Worm (Caenorhabditis elegans) whole organism, L4 larva: ENCODE data around the gene K10H10.7.
A peak's percentile ranks its signal among the peaks of the same experiment; 100 is the strongest.

Experiments used
- R02D3.7 ChIP-seq: fragments of 150-350 bp; sonication (generic microtip); optimal IDR thresholded peaks from 3 replicates; lab custom pipeline; 2014; ENCODE audit warnings: missing biosample characterization, missing genetic modification characterization
- ZK546.5 ChIP-seq, 2 experiments: sonication (generic microtip); optimal IDR thresholded peaks; 2 replicates each; lab custom pipeline; 2017; ENCODE audit warnings: missing biosample characterization in 2 of 2, missing genetic modification characterization in 2 of 2
- aha-1 ChIP-seq: fragments of 150-350 bp; peaks from one replicate; lab custom pipeline; 2014; ENCODE audit warnings: missing biosample characterization, missing genetic modification characterization
- arid-1 ChIP-seq: fragments of 200-800 bp; sonication (Bioruptor generic); conservative IDR thresholded peaks from 2 replicates; pipeline ENCODE4 v1.3.6; 2022; ENCODE audit warnings: missing genetic modification reagents, missing genetic modification characterization, missing compliant biosample characterization
- attf-4 ChIP-seq: sonication (generic microtip); optimal IDR thresholded peaks from 3 replicates; lab custom pipeline; 2017; ENCODE audit warnings: missing biosample characterization, missing genetic modification characterization
- ceh-44 ChIP-seq: fragments of 200-800 bp; sonication (Bioruptor generic); IDR thresholded peaks from 2 replicates; pipeline ENCODE4 v1.3.6; 2022; ENCODE audit warnings: missing genetic modification reagents, missing genetic modification characterization, missing compliant biosample characterization
- ceh-82 ChIP-seq: sonication (generic microtip); optimal IDR thresholded peaks from 2 replicates; lab custom pipeline; 2017; ENCODE audit warnings: missing biosample characterization, missing genetic modification characterization
- cey-2 ChIP-seq: sonication (generic microtip); optimal IDR thresholded peaks from 3 replicates; lab custom pipeline; 2017; ENCODE audit warnings: missing genetic modification characterization, mild to moderate bottlenecking, missing compliant biosample characterization, antibody characterized with exemption, borderline replicate concordance; ENCODE audit not compliant: insufficient read depth
- ctbp-1 ChIP-seq: fragments of 200-800 bp; sonication (Bioruptor generic); IDR thresholded peaks from 2 replicates; pipeline ENCODE4 v1.3.6; 2022; ENCODE audit warnings: missing genetic modification reagents, missing genetic modification characterization, missing compliant biosample characterization
- daf-12 ChIP-seq: fragments of 150-350 bp; optimal IDR thresholded peaks from 2 replicates; lab custom pipeline; 2014; ENCODE audit warnings: missing biosample characterization, missing genetic modification reagents, missing genetic modification characterization
- daf-19 ChIP-seq: fragments of 200-800 bp; sonication (Bioruptor generic); conservative IDR thresholded peaks from 2 replicates; pipeline ENCODE4 v1.3.6; 2022; ENCODE audit warnings: missing genetic modification characterization, missing compliant biosample characterization
- daf-8 ChIP-seq: fragments of 200-800 bp; sonication (Bioruptor generic); IDR thresholded peaks from 2 replicates; pipeline ENCODE4 v1.3.6; 2022; ENCODE audit warnings: missing genetic modification characterization, missing compliant biosample characterization
- duxl-1 ChIP-seq: sonication (generic microtip); optimal IDR thresholded peaks from 2 replicates; lab custom pipeline; 2016; ENCODE audit warnings: mild to moderate bottlenecking, missing genetic modification characterization, moderate library complexity, missing compliant biosample characterization; ENCODE audit not compliant: poor library complexity
- egl-27 ChIP-seq: sonication (generic microtip); optimal IDR thresholded peaks from 3 replicates; lab custom pipeline; 2017; ENCODE audit warnings: missing biosample characterization, missing genetic modification reagents, missing genetic modification characterization
- egl-43 ChIP-seq: fragments of 200-800 bp; sonication (Bioruptor generic); IDR thresholded peaks from 2 replicates; pipeline ENCODE4 v1.3.6; 2022; ENCODE audit warnings: missing genetic modification reagents, missing genetic modification characterization, missing compliant biosample characterization
- fkh-10 ChIP-seq: fragments of 150-350 bp; optimal IDR thresholded peaks from 2 replicates; lab custom pipeline; 2014; ENCODE audit warnings: missing biosample characterization, missing genetic modification reagents, missing genetic modification characterization
- gei-8 ChIP-seq: fragments of 200-800 bp; sonication (Bioruptor generic); optimal IDR thresholded peaks from 2 replicates; lab custom pipeline; 2018; ENCODE audit warnings: mild to moderate bottlenecking, missing genetic modification characterization, missing compliant biosample characterization
- hmg-1.1 ChIP-seq: fragments of 200-800 bp; sonication (Bioruptor generic); IDR thresholded peaks from 2 replicates; pipeline ENCODE4 v1.3.6; 2022; ENCODE audit warnings: missing genetic modification reagents, missing genetic modification characterization, missing compliant biosample characterization
- jun-1 ChIP-seq: fragments of 150-350 bp; optimal IDR thresholded peaks from 2 replicates; lab custom pipeline; 2014; ENCODE audit warnings: missing biosample characterization, missing genetic modification reagents, missing genetic modification characterization
- lin-29 ChIP-seq: fragments of 200-800 bp; sonication (Bioruptor generic); IDR thresholded peaks from 2 replicates; pipeline ENCODE4 v1.3.6; 2022; ENCODE audit warnings: missing genetic modification reagents, missing genetic modification characterization, missing compliant biosample characterization
- lin-38 ChIP-seq: fragments of 200-800 bp; sonication (Bioruptor generic); IDR thresholded peaks from 2 replicates; pipeline ENCODE4 v1.3.6; 2022; ENCODE audit warnings: missing genetic modification reagents, missing genetic modification characterization, missing compliant biosample characterization
- lin-39 ChIP-seq: fragments of 150-350 bp; optimal IDR thresholded peaks from 2 replicates; lab custom pipeline; 2014; ENCODE audit warnings: missing biosample characterization, missing genetic modification reagents, missing genetic modification characterization
- lsy-2 ChIP-seq, 2 experiments: fragments of 150-350 bp in 1 of 2; sonication (generic microtip) in 1 of 2; optimal IDR thresholded peaks; 2 replicates each; lab custom pipeline; 2014 to 2017; ENCODE audit warnings: missing biosample characterization in 2 of 2, missing genetic modification characterization in 2 of 2
- mdl-1 ChIP-seq, 2 experiments: fragments of 150-350 bp in 1 of 2; sonication (generic microtip) in 1 of 2; optimal IDR thresholded peaks; 2 replicates each; lab custom pipeline; 2014 to 2017; ENCODE audit warnings: missing biosample characterization in 2 of 2, missing genetic modification characterization in 2 of 2
- mep-1 ChIP-seq: fragments of 150-350 bp; sonication (generic microtip); optimal IDR thresholded peaks from 3 replicates; lab custom pipeline; 2014; ENCODE audit warnings: missing biosample characterization, missing genetic modification characterization
- mxl-3 ChIP-seq: fragments of 200-800 bp; sonication (Bioruptor generic); optimal IDR thresholded peaks from 2 replicates; lab custom pipeline; 2018; ENCODE audit warnings: mild to moderate bottlenecking, missing genetic modification characterization, missing compliant biosample characterization
- nhr-111 ChIP-seq: fragments of 200-800 bp; sonication (Bioruptor generic); optimal IDR thresholded peaks from 2 replicates; lab custom pipeline; 2018; ENCODE audit warnings: mild to moderate bottlenecking, missing genetic modification characterization, missing compliant biosample characterization
- nhr-237 ChIP-seq: sonication (generic microtip); optimal IDR thresholded peaks from 2 replicates; lab custom pipeline; 2017; ENCODE audit warnings: missing biosample characterization, missing genetic modification characterization
- nhr-48 ChIP-seq: sonication (generic microtip); optimal IDR thresholded peaks from 2 replicates; lab custom pipeline; 2016; ENCODE audit warnings: mild to moderate bottlenecking, missing genetic modification characterization, missing compliant biosample characterization
- pqm-1 ChIP-seq: sonication (generic microtip); optimal IDR thresholded peaks from 2 replicates; lab custom pipeline; 2017; ENCODE audit warnings: missing biosample characterization, missing genetic modification characterization
- saeg-2 ChIP-seq: fragments of 200-800 bp; sonication (Bioruptor generic); IDR thresholded peaks from 2 replicates; pipeline ENCODE4 v1.3.6; 2022; ENCODE audit warnings: missing genetic modification reagents, missing genetic modification characterization, missing compliant biosample characterization
- skn-1 ChIP-seq: fragments of 150-350 bp; optimal IDR thresholded peaks from 2 replicates; lab custom pipeline; 2014; ENCODE audit warnings: missing biosample characterization, missing genetic modification characterization
- snpc-4 ChIP-seq: fragments of 150-350 bp; optimal IDR thresholded peaks from 2 replicates; lab custom pipeline; 2014; ENCODE audit warnings: missing biosample characterization, missing genetic modification characterization
- spr-3 ChIP-seq: fragments of 200-800 bp; sonication (Bioruptor generic); optimal IDR thresholded peaks from 2 replicates; lab custom pipeline; 2018; ENCODE audit warnings: mild to moderate bottlenecking, missing genetic modification characterization, missing compliant biosample characterization
- unc-130 ChIP-seq: sonication (generic microtip); optimal IDR thresholded peaks from 2 replicates; lab custom pipeline; 2016; ENCODE audit warnings: missing genetic modification reagents, missing genetic modification characterization, missing compliant biosample characterization
- vab-7 ChIP-seq: fragments of 200-800 bp; sonication (Bioruptor generic); IDR thresholded peaks from 2 replicates; pipeline ENCODE4 v1.3.6; 2022; ENCODE audit warnings: missing genetic modification reagents, missing genetic modification characterization, missing compliant biosample characterization
- zag-1 ChIP-seq: fragments of 150-350 bp; optimal IDR thresholded peaks from 2 replicates; lab custom pipeline; 2014; ENCODE audit warnings: missing biosample characterization, missing genetic modification characterization
- zip-11 ChIP-seq: fragments of 200-800 bp; sonication (Bioruptor generic); IDR thresholded peaks from 2 replicates; pipeline ENCODE4 v1.3.6; 2022; ENCODE audit warnings: missing genetic modification characterization, missing compliant biosample characterization
- ztf-7 ChIP-seq: fragments of 150-350 bp; optimal IDR thresholded peaks from 2 replicates; lab custom pipeline; 2014; ENCODE audit warnings: missing biosample characterization, missing genetic modification characterization

Gene K10H10.7

DNA sequence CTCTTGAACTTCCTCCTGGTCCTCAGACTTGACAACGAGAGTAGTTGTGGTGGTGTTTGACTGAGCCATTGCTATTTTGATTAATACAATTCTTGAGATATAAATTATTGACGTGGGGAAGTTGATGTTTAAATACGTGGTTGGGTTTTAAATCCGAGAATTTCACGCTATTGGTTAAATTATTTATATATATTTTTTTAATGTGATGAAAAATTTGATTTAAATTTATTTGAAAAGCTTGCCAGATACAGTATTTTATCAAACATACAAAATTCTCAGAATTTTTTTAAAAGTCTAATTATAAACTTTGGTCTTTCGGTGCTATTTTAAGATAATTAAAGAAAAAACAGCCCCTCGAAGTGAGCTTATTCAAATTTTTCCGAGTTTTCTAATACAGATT, at the start of gene K10H10.7, which contains the start of gene K10H10.10:
TSS of gene K10H10.7 (minus strand) at position 101 of the 400 bp plus-strand sequence.
TSS of gene K10H10.10 (plus strand) at position 204 of the 400 bp plus-strand sequence.
- TF ChIP-seq mxl-3 (no peak), saeg-2 (GFP tag; lab: Robert Waterston, UW) (no peak), aha-1 (tag; lab: Kevin White, UChicago) (no peak), skn-1 (no peak), duxl-1 (no peak), lin-39 (tag; lab: Kevin White, UChicago) (no peak), gei-8 (GFP tag; lab: Kevin White, UChicago) (no peak), lin-29 (GFP tag; lab: Robert Waterston, UW) (no peak), ZK546.5 (tag; optimal IDR thresholded peaks at IDR 0.05; lab: Kevin White, UChicago) (no peak), jun-1 (tag; lab: Kevin White, UChicago) (no peak), nhr-237 (no peak), fkh-10 (no peak), lin-38 (GFP tag; lab: Robert Waterston, UW) (no peak), lsy-2 (tag; optimal IDR thresholded peaks at IDR 0.05; lab: Kevin White, UChicago) (no peak), zip-11 (no peak), attf-4 (tag; lab: Kevin White, UChicago) (no peak), nhr-111 (no peak), zag-1 (tag; lab: Kevin White, UChicago) (no peak), vab-7 (GFP tag; lab: Robert Waterston, UW) (no peak)

DNA sequence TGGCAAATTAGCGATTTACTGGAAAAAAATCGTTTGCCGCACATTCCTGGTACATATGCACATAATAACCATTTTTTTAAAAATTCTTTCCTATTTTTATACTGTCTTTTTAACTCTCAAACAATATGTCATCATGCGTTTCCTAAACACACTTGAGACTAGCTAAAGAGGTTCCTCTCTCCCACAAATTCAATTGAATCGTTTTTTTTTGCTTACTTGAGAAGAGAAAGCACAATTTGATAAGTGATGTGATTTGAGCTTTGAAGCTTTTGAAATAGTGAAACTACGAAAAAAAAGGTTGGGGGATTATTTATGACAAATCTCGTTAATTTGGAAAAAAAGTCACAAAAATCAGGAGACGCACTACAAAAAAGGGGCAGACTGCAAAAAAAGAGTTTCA, 47.6 kb upstream of the K10H10.7 start:
- TF ChIP-seq ctbp-1 (GFP tag; lab: Robert Waterston, UW): 0 out of 2 replicates have a peak, but pooled peaks have one; percentile 18
- no peak for TF ChIP-seq skn-1
- no peak for TF ChIP-seq vab-7 (GFP tag; lab: Robert Waterston, UW)
- peak; percentile 30 for TF ChIP-seq aha-1 (tag; lab: Kevin White, UChicago)
- TF ChIP-seq, all 104 proteins: peak for 2

DNA sequence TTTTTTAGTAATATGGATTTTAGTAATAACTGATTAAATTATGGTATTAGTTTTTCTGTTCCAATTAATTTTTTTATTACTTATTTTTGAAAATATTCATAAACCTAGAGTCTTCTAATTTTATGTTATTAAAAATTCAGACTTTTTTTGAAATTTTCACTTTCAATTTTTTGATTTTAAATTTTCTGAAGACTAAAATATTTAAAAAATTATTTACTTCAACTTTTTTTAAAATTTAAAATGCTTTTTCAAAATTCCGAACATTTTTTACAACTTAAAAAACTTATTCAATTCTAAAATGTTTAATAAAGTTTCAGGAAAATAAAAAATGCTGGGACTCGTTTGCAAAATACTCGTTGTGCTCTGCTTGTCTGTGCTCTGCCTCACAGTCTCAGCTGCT, 43.1 kb upstream of the K10H10.7 start, which contains the start of gene nlp-41:
TSS of gene nlp-41 (plus strand) at position 301 of the 400 bp plus-strand sequence.
- TF ChIP-seq skn-1 (no peak), ctbp-1 (GFP tag; lab: Robert Waterston, UW) (no peak), egl-27 (no peak), fkh-10 (no peak), ceh-44 (no peak), lin-38 (GFP tag; lab: Robert Waterston, UW) (no peak), daf-12 (tag; lab: Kevin White, UChicago) (no peak), R02D3.7 (no peak), snpc-4 (tag; lab: Kevin White, UChicago) (no peak)
- TF ChIP-seq, all 104 proteins: peak for 0

DNA sequence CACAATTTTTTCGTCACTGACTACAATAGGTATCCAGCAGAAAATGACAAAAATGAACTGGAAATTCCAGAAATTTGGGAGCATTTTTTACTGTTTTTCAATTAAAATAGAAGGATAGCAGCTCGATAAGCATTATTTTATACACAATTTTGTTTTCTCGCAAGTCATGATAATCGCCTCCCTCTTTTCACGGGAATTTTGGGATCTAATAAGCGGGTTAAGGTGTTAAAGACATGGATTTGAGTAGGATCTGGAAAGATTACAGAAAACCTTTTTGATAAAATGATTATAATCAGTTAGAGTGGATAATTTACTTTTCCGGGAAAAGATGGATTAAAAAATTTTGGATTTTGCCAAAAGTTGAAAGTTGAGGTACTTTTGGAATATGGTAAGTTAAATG, 41.2 kb upstream of the K10H10.7 start, which contains the start of gene gcy-29:
TSS of gene gcy-29 (minus strand) at position 101 of the 400 bp plus-strand sequence.
- TF ChIP-seq cey-2: no peak
- no peak for TF ChIP-seq unc-130
- TF ChIP-seq lin-39 (tag; lab: Kevin White, UChicago): no peak
- no peak for TF ChIP-seq ztf-7 (tag; lab: Kevin White, UChicago)
- no peak for TF ChIP-seq mdl-1 (tag; optimal IDR thresholded peaks at IDR 0.05; lab: Kevin White, UChicago)
- no peak for TF ChIP-seq ceh-82 (tag; lab: Kevin White, UChicago)
- no peak for TF ChIP-seq daf-19 (GFP tag; lab: Robert Waterston, UW)
- TF ChIP-seq gei-8 (GFP tag; lab: Kevin White, UChicago): no peak
- TF ChIP-seq spr-3: no peak
- TF ChIP-seq pqm-1 (tag; lab: Kevin White, UChicago): no peak
- no peak for TF ChIP-seq skn-1
- TF ChIP-seq egl-43 (GFP tag; lab: Robert Waterston, UW): no peak
- TF ChIP-seq mep-1 (tag; lab: Kevin White, UChicago): no peak
- TF ChIP-seq hmg-1.1 (GFP tag; lab: Robert Waterston, UW): no peak
- TF ChIP-seq daf-8: no peak
- TF ChIP-seq nhr-48 (tag; lab: Kevin White, UChicago): no peak
- TF ChIP-seq fkh-10: no peak
- no peak for TF ChIP-seq arid-1 (GFP tag; lab: Robert Waterston, UW)
- no peak for TF ChIP-seq nhr-111
